Fruit fly (Drosophila melanogaster): ENCODE measurements around the gene CG9312.

CG9312 gene

DNA sequence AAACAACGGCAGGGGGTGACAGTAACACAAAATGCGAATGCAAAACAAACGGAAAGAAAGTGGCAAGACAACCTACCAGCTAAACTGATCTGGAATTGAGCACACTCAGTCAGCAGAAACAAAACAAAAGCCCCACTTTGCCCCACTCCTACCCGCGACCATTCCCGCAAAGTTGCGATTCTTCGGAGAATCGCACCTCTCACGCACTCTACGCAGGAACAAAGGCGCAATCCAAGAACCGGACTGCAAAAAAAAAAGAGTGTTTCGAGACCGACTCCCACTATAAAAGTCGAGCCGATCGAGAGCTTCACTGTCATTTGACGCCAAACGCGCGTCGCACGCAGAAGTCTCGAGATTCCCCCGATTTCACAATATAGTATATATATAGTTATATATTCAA is 1.7 kb downstream of the CG9312 start, which contains the start of gene Cht5:
Gene Cht5, plus strand, starts transcription at position 311 of the 400 bp plus-strand sequence.
- TF ChIP-seq CG2712 (tag; optimal IDR thresholded peaks at IDR 0.05) (no peak), fd102C (GFP tag; optimal IDR thresholded peaks at IDR 0.05) (no peak), CG7556 (GFP tag; optimal IDR thresholded peaks at IDR 0.05) (no peak), HHEX (GFP tag; optimal IDR thresholded peaks at IDR 0.05) (no peak), trem (tag; optimal IDR thresholded peaks at IDR 0.05) (no peak), CG16815 (GFP tag; optimal IDR thresholded peaks at IDR 0.05) (no peak), cas (GFP tag; IDR thresholded peaks at IDR 0.05) (no peak), her (GFP tag; optimal IDR thresholded peaks at IDR 0.05) (no peak), shn (GFP tag; optimal IDR thresholded peaks at IDR 0.05) (no peak), CG5245 (GFP tag; optimal IDR thresholded peaks at IDR 0.05) (no peak), grn (GFP tag; optimal IDR thresholded peaks at IDR 0.05) (no peak), Dref (GFP tag; IDR thresholded peaks at IDR 0.05) (no peak), CG18262 (tag; optimal IDR thresholded peaks at IDR 0.05) (no peak), dmrt11E (tag; optimal IDR thresholded peaks at IDR 0.05) (no peak)

DNA sequence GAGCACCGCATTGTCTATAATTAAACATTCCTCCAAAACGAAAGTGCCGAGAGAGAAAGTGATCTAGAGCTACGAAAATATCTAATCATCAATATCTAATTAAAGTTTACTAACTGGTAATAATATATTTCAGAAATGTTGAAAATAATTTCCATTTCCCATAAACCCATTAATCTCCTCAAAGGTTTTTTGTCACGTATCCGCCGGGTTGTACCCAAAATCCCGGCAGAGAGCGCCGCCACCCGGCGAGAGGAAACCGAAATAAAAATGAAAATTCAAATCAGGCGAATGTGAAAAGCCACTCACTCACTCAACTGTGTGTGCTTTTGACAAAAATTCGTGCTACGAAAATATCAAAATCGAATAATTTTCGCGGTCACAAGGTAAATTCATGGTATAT is 5.6 kb downstream of the CG9312 start, which contains the start of gene CG9297:
Gene CG9297, plus strand, starts transcription at position 301 of the 400 bp plus-strand sequence.
- TF ChIP-seq H2.0 (GFP tag; IDR thresholded peaks at IDR 0.05): no peak
- no peak for TF ChIP-seq Fer1 (GFP tag; optimal IDR thresholded peaks at IDR 0.05)
- TF ChIP-seq disco-r (GFP tag; optimal IDR thresholded peaks at IDR 0.05): no peak

DNA sequence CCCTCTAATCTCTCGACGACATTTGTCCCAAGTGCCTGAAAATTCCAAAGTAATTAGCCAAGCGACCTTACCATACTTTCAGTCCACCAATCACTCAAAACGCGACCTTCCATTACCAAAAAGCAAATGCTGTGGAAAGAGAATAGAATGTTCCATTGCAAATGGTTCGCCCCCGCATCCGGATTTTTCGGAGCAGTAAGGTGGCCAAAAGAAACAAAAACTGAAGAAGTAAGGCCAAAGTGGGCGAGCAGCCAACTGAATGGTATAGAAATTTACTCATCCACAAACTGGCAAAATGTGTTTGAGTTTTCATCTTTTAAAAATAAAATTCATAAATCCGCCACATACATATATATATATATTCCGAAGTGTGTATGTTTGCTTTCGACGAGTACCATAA is 7.8 kb downstream of the CG9312 start:
- no peak for TF ChIP-seq CG10959 (GFP tag; IDR thresholded peaks at IDR 0.05)
- TF ChIP-seq Spps (tag; optimal IDR thresholded peaks at IDR 0.05): no peak
- peak; percentile 59 for TF ChIP-seq sd (tag; optimal IDR thresholded peaks at IDR 0.05)
- no peak for TF ChIP-seq CG5953 (GFP tag; IDR thresholded peaks at IDR 0.05)
- no peak for TF ChIP-seq MBD-R2 (GFP tag; IDR thresholded peaks at IDR 0.05)
- TF ChIP-seq Scr (GFP tag; IDR thresholded peaks at IDR 0.05; ENCODE audit: partially characterized antibody): no peak
- no peak for TF ChIP-seq CG43689 (GFP tag; IDR thresholded peaks at IDR 0.05)
- TF ChIP-seq CG13894 (tag; optimal IDR thresholded peaks at IDR 0.05): no peak
- TF ChIP-seq CG11504 (tag; optimal IDR thresholded peaks at IDR 0.05): no peak
- no peak for TF ChIP-seq maf-S (GFP tag; optimal IDR thresholded peaks at IDR 0.05)
- TF ChIP-seq zfh1 (GFP tag; IDR thresholded peaks at IDR 0.05): no peak
- TF ChIP-seq CG14014 (GFP tag; IDR thresholded peaks at IDR 0.05): no peak
- no peak for TF ChIP-seq sisA (GFP tag; IDR thresholded peaks at IDR 0.05)
- no peak for TF ChIP-seq rib (GFP tag; IDR thresholded peaks at IDR 0.05)
- no peak for TF ChIP-seq CG8944 (GFP tag; optimal IDR thresholded peaks at IDR 0.05)
- no peak for TF ChIP-seq ase (GFP tag; IDR thresholded peaks at IDR 0.05)
- TF ChIP-seq z (GFP tag; IDR thresholded peaks at IDR 0.05): 0 out of 3 replicates have a peak, but pooled peaks have one; percentile 47
- TF ChIP-seq CG7271 (tag; optimal IDR thresholded peaks at IDR 0.05): no peak
- TF ChIP-seq sens (GFP tag): no peak
- no peak for TF ChIP-seq Hmr (GFP tag; optimal IDR thresholded peaks at IDR 0.05)
- TF ChIP-seq Adf1 (GFP tag; IDR thresholded peaks at IDR 0.05): no peak
- no peak for TF ChIP-seq grn (GFP tag; optimal IDR thresholded peaks at IDR 0.05)
- no peak for TF ChIP-seq Deaf1 (tag; optimal IDR thresholded peaks at IDR 0.05)
- no peak for TF ChIP-seq B-H2 (GFP tag; optimal IDR thresholded peaks at IDR 0.05)
- peak; percentile 90 for TF ChIP-seq sr (GFP tag; IDR thresholded peaks at IDR 0.05)
- TF ChIP-seq Ets65A (GFP tag): peak; percentile 31

Measured in whole organism, embryonic.